Worm (Caenorhabditis elegans): Measurements from ENCODE around the gene C29E4.12.

Gene C29E4.12

DNA sequence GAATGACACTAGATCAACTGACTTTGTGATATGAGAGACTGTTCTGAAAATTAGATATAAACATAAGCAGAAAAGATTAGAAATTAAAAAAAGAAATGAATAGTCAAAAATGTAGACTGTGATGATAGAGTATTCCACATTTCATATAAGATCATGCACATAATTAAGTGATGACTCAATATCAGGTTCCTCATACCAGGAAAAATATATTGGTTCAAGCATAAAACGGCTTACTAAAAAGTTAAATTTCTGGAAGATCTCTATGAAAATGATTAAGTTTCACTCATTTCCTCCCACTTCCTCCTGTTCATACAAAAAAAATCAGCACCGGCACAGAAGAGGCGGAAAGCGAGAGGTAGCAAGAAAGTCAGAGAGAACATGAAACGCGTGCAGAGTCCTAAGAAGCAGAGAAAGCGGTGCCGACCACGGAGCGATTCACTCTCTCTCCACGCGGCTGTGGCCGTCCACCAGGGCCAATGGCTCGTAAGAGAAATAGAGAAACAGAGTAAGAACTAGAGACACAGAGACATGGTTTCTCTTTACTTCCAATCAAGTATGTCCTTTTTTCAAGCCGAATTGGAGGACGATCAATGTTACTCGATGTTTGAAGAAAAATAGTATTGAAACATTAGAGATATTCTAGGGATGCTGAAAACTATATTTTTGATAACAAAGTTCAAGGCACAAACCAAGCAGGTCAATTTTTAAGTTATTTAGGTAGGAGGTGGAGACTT is 49.2 kb upstream of the C29E4.12 start, which contains the start of the genes ZK688.5 and fahd-1:
ZK688.5 (minus strand) TSS at position 51 of the 734 bp plus-strand sequence.
fahd-1 (plus strand) TSS at position 684 of the 734 bp plus-strand sequence.
- TF ChIP-seq lsy-12 (tag; optimal IDR thresholded peaks at IDR 0.05) (peak; percentile 68), ceh-9 (tag; optimal IDR thresholded peaks at IDR 0.05) (no peak), elt-1 (tag; optimal IDR thresholded peaks at IDR 0.05) (no peak), mml-1 (tag; optimal IDR thresholded peaks at IDR 0.05) (no peak), elt-2 (tag; optimal IDR thresholded peaks at IDR 0.05) (peak; percentile 59), eor-1 (tag; optimal IDR thresholded peaks at IDR 0.05) (no peak), aly-2 (tag; optimal IDR thresholded peaks at IDR 0.05) (no peak), jun-1 (tag; optimal IDR thresholded peaks at IDR 0.05) (peak; percentile 50), ceh-16 (tag; optimal IDR thresholded peaks at IDR 0.05) (no peak), nhr-76 (tag; optimal IDR thresholded peaks at IDR 0.05) (peak; percentile 38), mdl-1 (tag; optimal IDR thresholded peaks at IDR 0.05) (peak; percentile 51), lin-15B (tag; optimal IDR thresholded peaks at IDR 0.05) (peak; percentile 69), zag-1 (tag; optimal IDR thresholded peaks at IDR 0.05) (no peak), egl-5 (tag; optimal IDR thresholded peaks at IDR 0.05) (peak; percentile 44), skn-1 (tag; optimal IDR thresholded peaks at IDR 0.05) (no peak), egl-27 (tag; optimal IDR thresholded peaks at IDR 0.05) (peak; percentile 19), unc-39 (tag; optimal IDR thresholded peaks at IDR 0.05) (no peak), sea-2 (GFP tag; optimal IDR thresholded peaks at IDR 0.05) (no peak), nhr-77 (tag; optimal IDR thresholded peaks at IDR 0.05) (no peak), nhr-28 (tag; optimal IDR thresholded peaks at IDR 0.05) (no peak), ama-1 (optimal IDR thresholded peaks at IDR 0.05) (peak; percentile 56), fkh-2 (tag; optimal IDR thresholded peaks at IDR 0.05) (no peak), lin-39 (tag; optimal IDR thresholded peaks at IDR 0.05) (peak; percentile 86), nhr-237 (tag; optimal IDR thresholded peaks at IDR 0.05) (no peak), fos-1 (tag; optimal IDR thresholded peaks at IDR 0.05) (no peak), daf-12 (tag; optimal IDR thresholded peaks at IDR 0.05) (no peak), nhr-12 (tag; optimal IDR thresholded peaks at IDR 0.05) (no peak), nhr-11 (tag; optimal IDR thresholded peaks at IDR 0.05) (no peak), ceh-28 (tag; optimal IDR thresholded peaks at IDR 0.05) (peak; percentile 66), ceh-82 (tag; optimal IDR thresholded peaks at IDR 0.05) (peak; percentile 25), nhr-23 (tag; optimal IDR thresholded peaks at IDR 0.05) (peak; percentile 66), fkh-10 (GFP tag; optimal IDR thresholded peaks at IDR 0.05) (no peak), tbx-2 (tag; optimal IDR thresholded peaks at IDR 0.05) (no peak), R02D3.7 (tag; optimal IDR thresholded peaks at IDR 0.05) (peak; percentile 34), nhr-25 (tag; optimal IDR thresholded peaks at IDR 0.05) (peak; percentile 91), elt-3 (tag; optimal IDR thresholded peaks at IDR 0.05) (no peak), snpc-4 (tag; optimal IDR thresholded peaks at IDR 0.05) (peak; percentile 47), ztf-11 (tag; optimal IDR thresholded peaks at IDR 0.05) (no peak), unc-62 (GFP tag; optimal IDR thresholded peaks at IDR 0.05) (no peak), ZK546.5 (tag; optimal IDR thresholded peaks at IDR 0.05) (no peak), nfya-1 (tag; optimal IDR thresholded peaks at IDR 0.05; ENCODE audit: insufficient read depth) (peak; percentile 88), pqm-1 (tag; optimal IDR thresholded peaks at IDR 0.05) (peak; percentile 12), pha-4 (tag; optimal IDR thresholded peaks at IDR 0.05) (peak; percentile 80), nhr-67 (tag; optimal IDR thresholded peaks at IDR 0.05) (no peak), hmg-11 (tag; optimal IDR thresholded peaks at IDR 0.05) (peak; percentile 77), nhr-43 (tag; optimal IDR thresholded peaks at IDR 0.05; ENCODE audit: poor library complexity, severe bottlenecking) (peak; percentile 75), ztf-4 (tag; optimal IDR thresholded peaks at IDR 0.05) (no peak)
